Worm (Caenorhabditis elegans) whole organism, early embryonic: ENCODE measurements around the gene T19C3.5.

Experiments used
- B0310.2 ChIP-seq: sonication (generic microtip); optimal IDR thresholded peaks from 2 replicates; lab custom pipeline; 2016; ENCODE audit warnings: mild to moderate bottlenecking, missing genetic modification characterization, missing compliant biosample characterization
- F13C5.2 ChIP-seq: sonication (generic microtip); optimal IDR thresholded peaks from 2 replicates; lab custom pipeline; 2017; ENCODE audit warnings: mild to moderate bottlenecking, missing genetic modification characterization, inconsistent platforms, missing compliant biosample characterization
- aly-1 ChIP-seq: sonication (generic microtip); optimal IDR thresholded peaks from 2 replicates; lab custom pipeline; 2016; ENCODE audit warnings: missing genetic modification characterization, missing compliant biosample characterization
- ama-1 ChIP-seq: fragments of 150-350 bp; optimal IDR thresholded peaks from 2 replicates; lab custom pipeline; 2014
- ceh-13 ChIP-seq: fragments of 200-800 bp; sonication (Bioruptor generic); optimal IDR thresholded peaks from 2 replicates; lab custom pipeline; 2018; ENCODE audit warnings: mild to moderate bottlenecking, missing genetic modification characterization, missing compliant biosample characterization
- ceh-36 ChIP-seq: sonication (generic microtip); optimal IDR thresholded peaks from 2 replicates; lab custom pipeline; 2016; ENCODE audit warnings: missing genetic modification characterization, inconsistent platforms, missing compliant biosample characterization
- ets-7 ChIP-seq: sonication (generic microtip); optimal IDR thresholded peaks from 2 replicates; lab custom pipeline; 2016; ENCODE audit warnings: missing genotype, missing genetic modification characterization, missing compliant biosample characterization
- flt-1 ChIP-seq: fragments of 200-800 bp; sonication (Bioruptor generic); IDR thresholded peaks from 2 replicates; pipeline ENCODE4 v1.3.6; 2022; ENCODE audit warnings: missing genetic modification characterization, missing compliant biosample characterization
- hmbx-1 ChIP-seq: sonication (generic microtip); optimal IDR thresholded peaks from 2 replicates; lab custom pipeline; 2016; ENCODE audit warnings: mild to moderate bottlenecking, missing genetic modification characterization, missing compliant biosample characterization
- hmg-4 ChIP-seq: fragments of 200-800 bp; sonication (Bioruptor generic); optimal IDR thresholded peaks from 2 replicates; lab custom pipeline; 2018; ENCODE audit warnings: mild to moderate bottlenecking, missing genetic modification characterization, missing compliant biosample characterization
- hnd-1 ChIP-seq: sonication (generic microtip); optimal IDR thresholded peaks from 2 replicates; lab custom pipeline; 2016; ENCODE audit warnings: missing genetic modification characterization, missing compliant biosample characterization
- pes-1 ChIP-seq: fragments of 200-800 bp; sonication (Bioruptor generic); IDR thresholded peaks from 2 replicates; pipeline ENCODE4 v1.3.6; 2022; ENCODE audit warnings: missing genetic modification reagents, missing genetic modification characterization, missing compliant biosample characterization
- scrt-1 ChIP-seq: fragments of 200-800 bp; sonication (Bioruptor generic); IDR thresholded peaks from 2 replicates; pipeline ENCODE4 v1.3.6; 2022; ENCODE audit warnings: missing genetic modification characterization, missing compliant biosample characterization
- sea-1 ChIP-seq: fragments of 200-800 bp; sonication (Bioruptor generic); conservative IDR thresholded peaks from 2 replicates; pipeline ENCODE4 v1.3.6; 2022; ENCODE audit warnings: missing genetic modification characterization, missing compliant biosample characterization
- tbx-11 ChIP-seq: fragments of 200-800 bp; sonication (Bioruptor generic); IDR thresholded peaks from 2 replicates; pipeline ENCODE4 v1.3.6; 2022; ENCODE audit warnings: missing genetic modification characterization, missing compliant biosample characterization
- tbx-37 ChIP-seq: fragments of 200-800 bp; sonication (Bioruptor generic); conservative IDR thresholded peaks from 2 replicates; pipeline ENCODE4 v1.3.6; 2022; ENCODE audit warnings: missing genetic modification reagents, missing genetic modification characterization, missing compliant biosample characterization
- tra-4 ChIP-seq: sonication (generic microtip); optimal IDR thresholded peaks from 2 replicates; lab custom pipeline; 2017; ENCODE audit warnings: missing genetic modification characterization, missing compliant biosample characterization

Gene T19C3.5

ce11 chrIII:644660-645059 is 16.9 kb upstream of the T19C3.5 start:
- TF ChIP-seq tbx-37 (GFP tag; lab: Robert Waterston, UW) (no peak), ceh-13 (GFP tag; lab: Kevin White, UChicago) (no peak)

- TF ChIP-seq flt-1 (GFP tag; lab: Robert Waterston, UW) (no peak), ceh-13 (GFP tag; lab: Kevin White, UChicago) (no peak), scrt-1 (GFP tag; lab: Robert Waterston, UW) (no peak), hmbx-1 (tag; lab: Kevin White, UChicago) (no peak), tbx-11 (GFP tag; lab: Robert Waterston, UW) (no peak), tra-4 (tag; lab: Kevin White, UChicago) (no peak), hmg-4 (no peak), hnd-1 (tag; lab: Kevin White, UChicago) (no peak), F13C5.2 (tag; lab: Kevin White, UChicago) (no peak), ets-7 (no peak), ama-1 (lab: Kevin White, UChicago) (no peak), B0310.2 (no peak), pes-1 (no peak), tbx-37 (GFP tag; lab: Robert Waterston, UW) (no peak), aly-1 (tag; lab: Kevin White, UChicago) (no peak), ceh-36 (tag; lab: Kevin White, UChicago) (no peak), sea-1 (GFP tag; lab: Robert Waterston, UW) (no peak)
These were observed 14.0 kb upstream of the T19C3.5 start, which contains the start of gene W06E11.1 for ce11 chrIII:641759-642158. Gene W06E11.1 (plus strand): TSS chrIII:642059.

- peak; percentile 35; the same call in 1 of the 2 replicates for TF ChIP-seq flt-1 (GFP tag; lab: Robert Waterston, UW)
- no peak for TF ChIP-seq aly-1 (tag; lab: Kevin White, UChicago)
- TF ChIP-seq sea-1 (GFP tag; lab: Robert Waterston, UW): no peak
- peak; percentile 59 for TF ChIP-seq B0310.2
- TF ChIP-seq hmbx-1 (tag; lab: Kevin White, UChicago): peak; percentile 56
- TF ChIP-seq pes-1: peak; percentile 78
- peak; percentile 63 for TF ChIP-seq hnd-1 (tag; lab: Kevin White, UChicago)
- TF ChIP-seq tbx-11 (GFP tag; lab: Robert Waterston, UW): peak; percentile 71
- peak; percentile 87 for TF ChIP-seq F13C5.2 (tag; lab: Kevin White, UChicago)
- TF ChIP-seq scrt-1 (GFP tag; lab: Robert Waterston, UW): no peak
- peak; percentile 18 for TF ChIP-seq tra-4 (tag; lab: Kevin White, UChicago)
- TF ChIP-seq tbx-37 (GFP tag; lab: Robert Waterston, UW): peak; percentile 58
- peak; percentile 40 for TF ChIP-seq ceh-13 (GFP tag; lab: Kevin White, UChicago)
These were observed 12.6 kb upstream of the T19C3.5 start, which contains the start of the genes tag-266 and tag-267 for ce11 chrIII:640198-640803. Gene tag-266 (minus strand): TSS chrIII:640226. Gene tag-267 (plus strand): TSS chrIII:640790.

- TF ChIP-seq aly-1 (tag; lab: Kevin White, UChicago): no peak
- TF ChIP-seq tra-4 (tag; lab: Kevin White, UChicago): no peak
These were observed 10.6 kb upstream of the T19C3.5 start, which contains the start of gene sbds-1 for ce11 chrIII:638319-638718. Gene sbds-1 (minus strand): TSS chrIII:638419.

ce11 chrIII:636067-636466 is 8.3 kb upstream of the T19C3.5 start, which contains the start of gene T19C3.7:
Gene T19C3.7 (minus strand): TSS chrIII:636167.
- no peak for TF ChIP-seq hnd-1 (tag; lab: Kevin White, UChicago)
- no peak for TF ChIP-seq aly-1 (tag; lab: Kevin White, UChicago)
- TF ChIP-seq F13C5.2 (tag; lab: Kevin White, UChicago): no peak
- no peak for TF ChIP-seq B0310.2
- TF ChIP-seq ceh-36 (tag; lab: Kevin White, UChicago): no peak
- TF ChIP-seq ceh-13 (GFP tag; lab: Kevin White, UChicago): no peak
- TF ChIP-seq hmbx-1 (tag; lab: Kevin White, UChicago): no peak
- no peak for TF ChIP-seq ama-1 (lab: Kevin White, UChicago)
- no peak for TF ChIP-seq scrt-1 (GFP tag; lab: Robert Waterston, UW)
- TF ChIP-seq tra-4 (tag; lab: Kevin White, UChicago): no peak
- TF ChIP-seq sea-1 (GFP tag; lab: Robert Waterston, UW): no peak
- no peak for TF ChIP-seq hmg-4
- no peak for TF ChIP-seq flt-1 (GFP tag; lab: Robert Waterston, UW)
- no peak for TF ChIP-seq pes-1
- TF ChIP-seq tbx-11 (GFP tag; lab: Robert Waterston, UW): no peak
- TF ChIP-seq tbx-37 (GFP tag; lab: Robert Waterston, UW): no peak
- TF ChIP-seq ets-7: no peak

- TF ChIP-seq hnd-1 (tag; lab: Kevin White, UChicago) (no peak), F13C5.2 (tag; lab: Kevin White, UChicago) (peak; percentile 12)
These were observed 6.9 kb upstream of the T19C3.5 start, which contains the start of gene fem-2 for ce11 chrIII:634618-635017. Gene fem-2 (minus strand): TSS chrIII:634626.

ce11 chrIII:631421-631820 is 3.7 kb upstream of the T19C3.5 start, which contains the start of gene T19C3.6:
Gene T19C3.6 (minus strand): TSS chrIII:631521.
- TF ChIP-seq ceh-13 (GFP tag; lab: Kevin White, UChicago): no peak
- TF ChIP-seq hnd-1 (tag; lab: Kevin White, UChicago): no peak
- TF ChIP-seq aly-1 (tag; lab: Kevin White, UChicago): no peak
- no peak for TF ChIP-seq hmg-4
- no peak for TF ChIP-seq flt-1 (GFP tag; lab: Robert Waterston, UW)
- no peak for TF ChIP-seq hmbx-1 (tag; lab: Kevin White, UChicago)

- peak; percentile 47 for TF ChIP-seq tbx-37 (GFP tag; lab: Robert Waterston, UW)
- TF ChIP-seq scrt-1 (GFP tag; lab: Robert Waterston, UW): peak; percentile 75
- TF ChIP-seq tbx-11 (GFP tag; lab: Robert Waterston, UW): peak; percentile 46; the same call in 1 of the 2 replicates
- TF ChIP-seq pes-1: peak; percentile 62; the same call in 1 of the 2 replicates
These were observed 1.2 kb upstream of the T19C3.5 start for ce11 chrIII:628942-629341.
